Worm (Caenorhabditis elegans) whole organism, midembryonic: ENCODE measurements around the gene C17F4.7.
"Not testable (repeated sequence)": the region's sequence is repeated elsewhere in the genome, so short reads cannot be mapped to it uniquely, and the experiment has no call there.

Source experiments
- T22C8.4 ChIP-seq: fragments of 200-800 bp; sonication (Bioruptor generic); IDR thresholded peaks from 2 replicates; pipeline ENCODE4 v1.3.6; 2022; ENCODE audit warnings: missing genetic modification characterization, missing compliant biosample characterization
- cog-1 ChIP-seq: sonication (generic microtip); optimal IDR thresholded peaks from 2 replicates; lab custom pipeline; 2016; ENCODE audit warnings: missing genetic modification characterization, missing compliant biosample characterization
- flt-1 ChIP-seq: fragments of 200-800 bp; sonication (Bioruptor generic); IDR thresholded peaks from 2 replicates; pipeline ENCODE4 v1.3.6; 2022; ENCODE audit warnings: missing genetic modification characterization, missing compliant biosample characterization
- klf-2 ChIP-seq: fragments of 200-800 bp; sonication (Bioruptor generic); conservative IDR thresholded peaks from 2 replicates; pipeline ENCODE4 v1.3.6; 2022; ENCODE audit warnings: missing genetic modification reagents, missing genetic modification characterization, missing compliant biosample characterization
- med-1 ChIP-seq: sonication (generic microtip); optimal IDR thresholded peaks from 2 replicates; lab custom pipeline; 2017; ENCODE audit warnings: missing genetic modification characterization, mild to moderate bottlenecking, missing compliant biosample characterization, antibody characterized with exemption, missing genetic modification reagents; ENCODE audit not compliant: insufficient read depth
- ref-1 ChIP-seq: fragments of 200-800 bp; sonication (Bioruptor generic); conservative IDR thresholded peaks from 2 replicates; pipeline ENCODE4 v1.3.6; 2022; ENCODE audit warnings: missing genetic modification reagents, missing genetic modification characterization, missing compliant biosample characterization
- tab-1 ChIP-seq: fragments of 200-800 bp; sonication (Bioruptor generic); IDR thresholded peaks from 2 replicates; pipeline ENCODE4 v1.3.6; 2022; ENCODE audit warnings: missing genetic modification characterization, missing compliant biosample characterization
- ztf-23 ChIP-seq: fragments of 200-800 bp; sonication (Bioruptor generic); IDR thresholded peaks from 2 replicates; pipeline ENCODE4 v1.3.6; 2022; ENCODE audit warnings: missing genetic modification reagents, missing genetic modification characterization, missing compliant biosample characterization
- ztf-29 ChIP-seq: fragments of 200-800 bp; sonication (Bioruptor generic); IDR thresholded peaks from 2 replicates; pipeline ENCODE4 v1.3.6; 2022; ENCODE audit warnings: missing genetic modification reagents, missing genetic modification characterization, missing compliant biosample characterization

C17F4.7 gene

DNA sequence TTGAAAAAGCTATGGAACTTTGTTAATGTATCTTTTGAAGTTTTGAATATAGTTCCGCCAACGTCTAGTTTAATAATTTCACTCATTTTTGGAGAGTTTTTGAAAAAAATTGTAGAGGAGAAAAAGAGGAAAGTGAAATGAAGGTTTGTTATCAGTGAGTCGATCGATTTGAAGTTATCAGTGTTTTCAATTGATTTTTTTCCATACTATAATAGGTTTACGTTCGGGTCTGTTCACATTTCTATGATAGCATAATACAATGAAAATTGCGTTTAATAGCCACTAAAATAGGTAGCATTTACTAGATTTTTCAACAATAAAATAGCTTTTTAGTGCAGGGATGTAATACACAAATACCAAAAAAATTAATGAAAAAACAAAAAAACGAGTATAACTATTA is 20.6 kb downstream of the C17F4.7 start, which contains the start of gene ZC239.16:
Gene ZC239.16, minus strand, starts transcription at position 120 of the 400 bp plus-strand sequence.
- TF ChIP-seq T22C8.4 (GFP tag; lab: Robert Waterston, UW) = no peak
- no peak for TF ChIP-seq ztf-23 (GFP tag; lab: Robert Waterston, UW)
- TF ChIP-seq klf-2 = no peak
- TF ChIP-seq ztf-29 (GFP tag; lab: Robert Waterston, UW) = no peak
- no peak for TF ChIP-seq cog-1 (tag; lab: Kevin White, UChicago)
- TF ChIP-seq ref-1 (GFP tag; lab: Robert Waterston, UW) = no peak
- no peak for TF ChIP-seq tab-1

DNA sequence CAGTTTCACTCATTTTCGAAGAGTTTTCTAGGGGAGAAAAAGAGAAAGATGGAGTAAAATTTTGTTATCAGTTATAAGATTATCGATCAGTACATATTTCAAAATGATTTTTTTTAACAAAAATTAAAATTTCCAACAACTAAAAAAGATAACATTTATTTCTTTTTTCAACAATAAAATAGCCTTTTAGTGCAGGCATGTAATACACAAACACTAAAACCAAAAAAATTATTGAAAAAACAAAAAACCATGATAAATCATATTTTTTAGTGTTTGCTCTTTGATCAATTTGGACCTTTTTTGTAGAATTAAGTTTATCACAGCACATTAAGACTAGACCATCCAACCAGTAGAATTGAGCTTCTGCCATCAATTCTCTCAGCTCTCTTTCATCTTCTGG is 21.2 kb downstream of the C17F4.7 start, which contains the start of gene ZC239.15:
Gene ZC239.15, minus strand, starts transcription at position 101 of the 400 bp plus-strand sequence.
- TF ChIP-seq klf-2 (no peak), ztf-29 (GFP tag; lab: Robert Waterston, UW) (no peak), tab-1 (no peak), cog-1 (tag; lab: Kevin White, UChicago) (no peak), med-1 (GFP tag; lab: Kevin White, UChicago) (no peak), flt-1 (GFP tag; lab: Robert Waterston, UW) (no peak), ref-1 (GFP tag; lab: Robert Waterston, UW) (no peak), T22C8.4 (GFP tag; lab: Robert Waterston, UW) (no peak), ztf-23 (GFP tag; lab: Robert Waterston, UW) (no peak)

DNA sequence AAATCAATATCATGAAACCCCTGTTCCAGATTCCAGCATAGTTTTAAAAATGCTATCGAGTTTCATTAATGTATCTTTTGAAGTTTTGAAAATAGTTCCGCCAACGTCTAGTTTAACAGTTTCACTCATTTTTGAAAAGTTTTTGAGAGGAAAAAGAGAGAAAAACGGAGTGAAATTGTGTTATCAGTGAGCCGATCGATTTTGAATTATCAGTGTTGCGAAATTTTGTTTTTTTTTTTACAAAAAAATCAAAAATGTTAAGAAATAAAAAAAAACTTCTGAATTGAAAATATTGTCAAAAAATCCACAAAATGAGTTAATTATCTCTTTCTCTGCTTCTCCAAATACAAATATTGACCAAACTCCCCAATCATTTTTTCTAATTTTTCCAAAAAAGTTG is 23.1 kb downstream of the C17F4.7 start, which contains the start of gene ZC239.13:
Gene ZC239.13, minus strand, starts transcription at position 154 of the 400 bp plus-strand sequence.
- no peak for TF ChIP-seq med-1 (GFP tag; lab: Kevin White, UChicago)
- no peak for TF ChIP-seq klf-2
- no peak for TF ChIP-seq ztf-29 (GFP tag; lab: Robert Waterston, UW)
- no peak for TF ChIP-seq ztf-23 (GFP tag; lab: Robert Waterston, UW)
- TF ChIP-seq tab-1 = no peak
- no peak for TF ChIP-seq ref-1 (GFP tag; lab: Robert Waterston, UW)
- TF ChIP-seq cog-1 (tag; lab: Kevin White, UChicago) = no peak
- no peak for TF ChIP-seq flt-1 (GFP tag; lab: Robert Waterston, UW)
- TF ChIP-seq T22C8.4 (GFP tag; lab: Robert Waterston, UW) = no peak

DNA sequence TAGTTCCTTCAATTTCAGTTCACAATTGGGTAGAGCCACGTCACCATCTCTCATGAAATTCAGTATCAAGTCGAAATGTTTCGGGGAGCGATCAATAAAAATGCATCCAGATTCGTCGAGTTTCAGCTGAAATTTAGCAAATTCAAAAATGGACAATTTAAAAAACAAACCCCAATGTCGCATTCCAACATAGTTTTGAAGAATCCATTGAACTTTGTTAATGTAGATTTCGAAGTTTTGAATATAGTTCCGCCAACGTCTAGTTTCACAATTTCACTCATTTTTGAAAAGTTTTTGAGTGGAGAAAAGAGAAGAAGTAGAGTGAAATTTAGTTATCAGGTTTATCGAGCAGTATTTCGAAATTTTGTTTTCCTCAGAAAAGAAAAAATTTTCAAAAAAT is 24.1 kb downstream of the C17F4.7 start, which contains the start of gene ZC239.14:
Gene ZC239.14, minus strand, starts transcription at position 305 of the 400 bp plus-strand sequence.
- TF ChIP-seq flt-1 (GFP tag; lab: Robert Waterston, UW) = no peak
- no peak for TF ChIP-seq klf-2
- TF ChIP-seq ref-1 (GFP tag; lab: Robert Waterston, UW) = no peak
- TF ChIP-seq ztf-29 (GFP tag; lab: Robert Waterston, UW) = no peak
- TF ChIP-seq T22C8.4 (GFP tag; lab: Robert Waterston, UW) = no peak
- no peak for TF ChIP-seq ztf-23 (GFP tag; lab: Robert Waterston, UW)
- no peak for TF ChIP-seq med-1 (GFP tag; lab: Kevin White, UChicago)
- TF ChIP-seq cog-1 (tag; lab: Kevin White, UChicago) = no peak
- TF ChIP-seq tab-1 = no peak

DNA sequence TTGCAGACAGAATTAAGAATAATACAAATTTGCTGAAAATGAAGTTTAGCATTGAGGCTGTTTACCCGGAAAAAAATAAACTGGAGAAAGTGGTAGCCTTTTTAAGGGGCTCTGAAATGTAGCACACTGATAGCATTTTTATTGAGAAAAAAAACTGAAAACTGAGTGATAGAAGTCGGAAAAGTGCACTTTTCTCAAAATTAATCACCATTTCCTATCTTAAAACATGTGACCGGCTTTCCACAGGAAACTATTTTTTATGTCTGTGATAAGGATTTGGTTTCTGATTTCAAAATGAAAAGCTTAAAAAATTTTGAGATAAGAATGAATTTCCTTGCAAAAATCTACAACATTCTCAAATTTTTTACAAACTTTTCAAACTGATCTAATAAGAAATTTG is 25.1 kb downstream of the C17F4.7 start, which contains the start of gene ZC239.22:
Gene ZC239.22, minus strand, starts transcription at position 101 of the 400 bp plus-strand sequence.
- TF ChIP-seq T22C8.4 (GFP tag; lab: Robert Waterston, UW) (no peak), flt-1 (GFP tag; lab: Robert Waterston, UW) (no peak), ztf-29 (GFP tag; lab: Robert Waterston, UW) (no peak), cog-1 (tag; lab: Kevin White, UChicago) (no peak), med-1 (GFP tag; lab: Kevin White, UChicago) (no peak), ref-1 (GFP tag; lab: Robert Waterston, UW) (no peak), klf-2 (no peak), tab-1 (no peak)

DNA sequence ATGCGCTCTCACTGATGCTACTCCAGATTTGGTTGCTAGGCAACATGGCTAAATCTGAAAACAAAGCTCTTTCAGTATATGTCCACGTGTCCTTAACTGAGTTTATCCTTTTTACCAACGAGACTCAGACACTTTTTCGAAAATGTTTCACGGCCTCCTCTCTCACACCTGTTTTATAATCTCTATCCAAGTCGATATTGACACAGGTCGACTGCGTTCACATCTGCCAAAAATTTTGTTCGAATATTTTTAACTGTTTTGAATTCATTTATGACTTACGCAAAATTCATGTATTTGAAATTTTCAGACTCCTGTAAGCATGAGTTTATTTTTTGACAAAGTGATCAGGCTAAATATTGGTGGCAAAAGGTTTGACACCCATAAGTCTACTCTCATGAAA is 30.1 kb downstream of the C17F4.7 start, which contains the start of gene ZC239.3:
Gene ZC239.3, plus strand, starts transcription at position 301 of the 400 bp plus-strand sequence.
- not testable (repeated sequence) for TF ChIP-seq med-1 (GFP tag; lab: Kevin White, UChicago); klf-2; ztf-29 (GFP tag; lab: Robert Waterston, UW)

DNA sequence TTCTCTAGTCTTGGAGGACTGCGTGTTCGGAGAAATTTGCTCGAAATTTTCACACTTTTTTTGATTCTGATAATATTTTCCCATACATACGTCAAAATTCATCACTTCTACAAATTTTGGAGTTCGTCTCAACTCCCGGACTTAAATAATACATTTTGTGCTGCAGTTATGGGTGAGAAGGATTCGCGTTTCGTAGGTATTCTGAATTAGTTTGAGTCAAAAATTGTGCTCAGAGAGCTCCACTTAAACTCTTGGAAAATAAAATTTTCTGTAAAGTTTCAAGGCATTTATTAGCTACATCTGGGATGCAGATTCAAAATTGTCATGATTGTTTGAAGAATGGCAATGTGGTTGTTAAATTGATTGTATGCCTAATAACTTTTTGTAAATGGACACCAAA is 31.9 kb downstream of the C17F4.7 start, which contains the start of gene ZC239.4:
Gene ZC239.4, plus strand, starts transcription at position 301 of the 400 bp plus-strand sequence.
- TF ChIP-seq ref-1 (GFP tag; lab: Robert Waterston, UW) (no peak), ztf-29 (GFP tag; lab: Robert Waterston, UW) (no peak), flt-1 (GFP tag; lab: Robert Waterston, UW) (no peak), klf-2 (no peak)

DNA sequence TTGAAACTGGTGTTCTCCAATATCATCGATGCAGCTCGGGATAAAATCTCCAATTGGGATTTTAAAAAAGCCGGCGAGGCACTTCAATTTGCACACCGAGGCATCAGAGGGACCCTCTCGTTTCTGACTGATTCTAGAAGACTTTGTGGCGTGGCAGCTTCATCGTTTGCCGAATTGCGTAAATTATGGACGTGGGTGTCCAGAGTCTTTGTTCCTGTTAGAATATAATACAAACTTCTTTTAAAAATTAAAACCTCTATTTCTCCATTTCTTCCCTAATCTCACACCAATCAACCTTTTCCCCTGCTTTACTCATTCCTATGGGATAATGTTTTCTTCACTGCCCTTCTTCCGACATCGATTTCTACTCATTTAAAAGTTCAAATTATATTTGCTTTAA is 35.5 kb downstream of the C17F4.7 start, which contains the start of gene ZC239.5:
Gene ZC239.5, plus strand, starts transcription at position 301 of the 400 bp plus-strand sequence.
- TF ChIP-seq ztf-23 (GFP tag; lab: Robert Waterston, UW) = no peak
- TF ChIP-seq ref-1 (GFP tag; lab: Robert Waterston, UW) = no peak
- TF ChIP-seq ztf-29 (GFP tag; lab: Robert Waterston, UW) = no peak
- no peak for TF ChIP-seq klf-2
- no peak for TF ChIP-seq cog-1 (tag; lab: Kevin White, UChicago)
- no peak for TF ChIP-seq tab-1
- no peak for TF ChIP-seq flt-1 (GFP tag; lab: Robert Waterston, UW)
- TF ChIP-seq T22C8.4 (GFP tag; lab: Robert Waterston, UW) = no peak
- TF ChIP-seq med-1 (GFP tag; lab: Kevin White, UChicago) = no peak

DNA sequence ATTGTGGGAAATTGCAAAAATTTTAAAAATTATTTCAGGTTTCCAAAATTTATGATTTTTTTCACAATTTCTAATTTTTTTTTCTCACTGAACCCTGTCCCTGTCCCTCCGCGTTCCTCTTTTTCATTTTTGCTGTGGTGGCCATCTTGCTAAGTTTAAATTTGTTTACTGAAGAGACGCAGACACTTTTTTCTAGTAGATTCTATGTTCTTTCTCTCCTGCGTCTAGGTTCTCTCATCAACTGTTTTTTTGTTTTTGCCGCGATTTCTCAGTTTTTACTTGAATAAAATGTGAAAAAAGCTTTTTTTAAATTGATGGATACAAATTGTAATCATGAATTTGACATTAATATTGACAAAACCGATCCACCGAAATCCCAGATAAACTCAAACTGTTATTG is 36.6 kb downstream of the C17F4.7 start, which contains the start of gene ZC239.6:
Gene ZC239.6, plus strand, starts transcription at position 381 of the 400 bp plus-strand sequence.
- no peak for TF ChIP-seq tab-1
- no peak for TF ChIP-seq ztf-23 (GFP tag; lab: Robert Waterston, UW)
- TF ChIP-seq flt-1 (GFP tag; lab: Robert Waterston, UW) = no peak
- TF ChIP-seq T22C8.4 (GFP tag; lab: Robert Waterston, UW) = no peak
- no peak for TF ChIP-seq ref-1 (GFP tag; lab: Robert Waterston, UW)
- TF ChIP-seq ztf-29 (GFP tag; lab: Robert Waterston, UW) = no peak
- TF ChIP-seq med-1 (GFP tag; lab: Kevin White, UChicago) = no peak
- no peak for TF ChIP-seq cog-1 (tag; lab: Kevin White, UChicago)
- no peak for TF ChIP-seq klf-2
